Fruit fly (Drosophila melanogaster): ENCODE data around the gene Trf2.

DNA sequence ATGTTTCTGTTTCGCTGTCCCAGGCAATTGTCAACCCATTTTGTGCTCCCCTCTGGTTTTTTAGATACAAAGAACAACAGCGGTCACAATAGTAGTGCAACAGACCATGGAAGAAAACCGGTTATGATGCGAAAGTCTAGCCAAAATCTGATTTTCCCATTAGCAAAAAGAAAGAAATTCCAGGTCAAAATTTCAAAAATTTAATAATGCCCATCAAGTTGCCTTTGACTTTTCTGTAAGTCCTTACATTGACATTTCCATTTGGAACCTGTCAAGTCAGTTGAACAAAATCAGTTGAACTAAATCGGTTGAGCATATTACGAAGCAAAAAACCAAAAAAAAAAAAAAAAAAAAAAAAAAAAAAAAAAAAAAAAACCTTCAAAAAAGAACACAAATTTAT is 7.9 kb downstream of the Trf2 start:
- no peak for TF ChIP-seq abd-A (tag; optimal IDR thresholded peaks at IDR 0.05)
- no peak for TF ChIP-seq CG12942 (GFP tag; optimal IDR thresholded peaks at IDR 0.05)
- TF ChIP-seq Dfd (GFP tag; optimal IDR thresholded peaks at IDR 0.05): no peak
- no peak for TF ChIP-seq CG10321 (GFP tag; IDR thresholded peaks at IDR 0.05)
- no peak for TF ChIP-seq CG15514 (GFP tag; optimal IDR thresholded peaks at IDR 0.05)
- TF ChIP-seq CG10979 (tag; optimal IDR thresholded peaks at IDR 0.05): no peak

Measured in whole organism, embryonic.